Fruit fly (Drosophila melanogaster) whole organism, prepupa: ENCODE data around the gene Lcp65Af.

ENCODE experiments used
- CG10631 ChIP-seq: fragments of 200-800 bp; sonication (Bioruptor generic); optimal IDR thresholded peaks from 2 replicates; lab custom pipeline; 2016; ENCODE audit warnings: missing biosample characterization, missing genetic modification characterization
- CG10669 ChIP-seq: fragments of 200-800 bp; sonication (Bioruptor generic); optimal IDR thresholded peaks from 3 replicates; lab custom pipeline; 2018; ENCODE audit warnings: missing biosample characterization, mild to moderate bottlenecking, missing genetic modification characterization, moderate library complexity
- CG11294 ChIP-seq: fragments of 200-800 bp; sonication (Bioruptor generic); IDR thresholded peaks from 2 replicates; pipeline ENCODE4 v1.3.6; 2022; ENCODE audit warnings: missing biosample characterization, missing genetic modification characterization
- CG11762 ChIP-seq: fragments of 200-800 bp; sonication (Bioruptor generic); optimal IDR thresholded peaks from 3 replicates; lab custom pipeline; 2016; ENCODE audit warnings: missing biosample characterization, missing genetic modification characterization; ENCODE audit not compliant: insufficient read depth
- CG11902 ChIP-seq: fragments of 200-800 bp; sonication (Bioruptor generic); optimal IDR thresholded peaks from 3 replicates; lab custom pipeline; 2016; ENCODE audit warnings: missing biosample characterization, missing genetic modification characterization
- CG15336 ChIP-seq: fragments of 200-800 bp; sonication (Bioruptor generic); IDR thresholded peaks from 2 replicates; pipeline ENCODE4 v1.3.6; 2022; ENCODE audit warnings: missing biosample characterization, missing genetic modification characterization
- CG1621 ChIP-seq: fragments of 200-800 bp; sonication (Bioruptor generic); optimal IDR thresholded peaks from 3 replicates; lab custom pipeline; 2018; ENCODE audit warnings: missing biosample characterization, mild to moderate bottlenecking, missing genetic modification characterization
- CG16779 ChIP-seq: fragments of 200-800 bp; sonication (Bioruptor generic); optimal IDR thresholded peaks from 3 replicates; lab custom pipeline; 2017; ENCODE audit warnings: missing biosample characterization, mild to moderate bottlenecking, missing genetic modification characterization
- CG3032 ChIP-seq: fragments of 200-800 bp; optimal IDR thresholded peaks from 2 replicates; lab custom pipeline; 2019; ENCODE audit warnings: missing biosample characterization, mild to moderate bottlenecking, missing genetic modification characterization, moderate library complexity
- CG31627 ChIP-seq: fragments of 200-800 bp; sonication (Bioruptor generic); optimal IDR thresholded peaks from 3 replicates; lab custom pipeline; 2016; ENCODE audit warnings: missing biosample characterization, missing genetic modification characterization
- CG32006 ChIP-seq: fragments of 200-800 bp; sonication (Bioruptor generic); optimal IDR thresholded peaks from 3 replicates; lab custom pipeline; 2017; ENCODE audit warnings: missing biosample characterization, mild to moderate bottlenecking, missing genetic modification characterization
- CG3919 ChIP-seq: fragments of 200-800 bp; sonication (Bioruptor generic); optimal IDR thresholded peaks from 3 replicates; lab custom pipeline; 2016; ENCODE audit warnings: missing biosample characterization, missing genetic modification characterization
- CG4318 ChIP-seq: fragments of 200-800 bp; sonication (Bioruptor generic); optimal IDR thresholded peaks from 3 replicates; lab custom pipeline; 2017; ENCODE audit warnings: missing biosample characterization, mild to moderate bottlenecking, missing genetic modification characterization
- CG6163 ChIP-seq: fragments of 200-800 bp; sonication (Bioruptor generic); IDR thresholded peaks from 3 replicates; pipeline ENCODE4 v1.3.6; 2022; ENCODE audit warnings: missing biosample characterization, missing genetic modification characterization
- CG7368 ChIP-seq: fragments of 200-800 bp; sonication (Bioruptor generic); optimal IDR thresholded peaks from 3 replicates; lab custom pipeline; 2016; ENCODE audit warnings: missing biosample characterization, missing genetic modification characterization
- CG8119 ChIP-seq: fragments of 200-800 bp; sonication (Bioruptor generic); IDR thresholded peaks from 3 replicates; pipeline ENCODE4 v1.3.6; 2022; ENCODE audit warnings: missing biosample characterization, missing genetic modification characterization
- CG8319 ChIP-seq: fragments of 200-800 bp; sonication (Bioruptor generic); optimal IDR thresholded peaks from 3 replicates; lab custom pipeline; 2016; ENCODE audit warnings: missing biosample characterization, missing genetic modification characterization
- CG8632 ChIP-seq: fragments of 200-800 bp; sonication (Bioruptor generic); optimal IDR thresholded peaks from 3 replicates; lab custom pipeline; 2016; ENCODE audit warnings: missing biosample characterization, missing genetic modification characterization
- CG9139 ChIP-seq: fragments of 200-800 bp; sonication (Bioruptor generic); optimal IDR thresholded peaks from 3 replicates; lab custom pipeline; 2017; ENCODE audit warnings: missing biosample characterization, mild to moderate bottlenecking, missing genetic modification characterization
- Eip75B ChIP-seq: fragments of 200-800 bp; sonication (Bioruptor generic); optimal IDR thresholded peaks from 3 replicates; lab custom pipeline; 2016; ENCODE audit warnings: missing biosample characterization, missing genetic modification characterization
- Eip78C ChIP-seq: fragments of 200-800 bp; sonication (Bioruptor generic); peaks from one replicate; lab custom pipeline; 2016; ENCODE audit warnings: missing biosample characterization, missing genetic modification characterization
- Ets21C ChIP-seq: fragments of 200-800 bp; sonication (Bioruptor generic); optimal IDR thresholded peaks from 3 replicates; lab custom pipeline; 2016; ENCODE audit warnings: missing biosample characterization, missing genetic modification characterization
- Ets96B ChIP-seq: fragments of 200-800 bp; optimal IDR thresholded peaks from 2 replicates; lab custom pipeline; 2019; ENCODE audit warnings: missing biosample characterization, mild to moderate bottlenecking, missing genetic modification characterization, moderate library complexity
- Gug ChIP-seq: fragments of 200-800 bp; sonication (Bioruptor generic); IDR thresholded peaks from 2 replicates; pipeline ENCODE4 v1.3.6; 2022; ENCODE audit warnings: missing biosample characterization, missing genetic modification characterization
- Hr38 ChIP-seq: sonication (Bioruptor generic); optimal IDR thresholded peaks from 2 replicates; lab custom pipeline; 2016; ENCODE audit warnings: missing biosample characterization, missing genetic modification characterization
- Hr4 ChIP-seq: fragments of 200-800 bp; sonication (Bioruptor generic); optimal IDR thresholded peaks from 3 replicates; lab custom pipeline; 2016; ENCODE audit warnings: missing biosample characterization, missing genetic modification characterization
- Lpt ChIP-seq: fragments of 200-800 bp; sonication (Bioruptor generic); optimal IDR thresholded peaks from 3 replicates; lab custom pipeline; 2016; ENCODE audit warnings: missing biosample characterization, missing genetic modification characterization
- Met ChIP-seq: fragments of 200-800 bp; sonication (Bioruptor generic); optimal IDR thresholded peaks from 3 replicates; lab custom pipeline; 2016; ENCODE audit warnings: missing biosample characterization, missing genetic modification characterization
- OdsH ChIP-seq: fragments of 200-800 bp; sonication (Bioruptor generic); optimal IDR thresholded peaks from 3 replicates; lab custom pipeline; 2016; ENCODE audit warnings: missing biosample characterization, missing genetic modification characterization
- Smox ChIP-seq: fragments of 200-800 bp; sonication (Bioruptor generic); optimal IDR thresholded peaks from 3 replicates; lab custom pipeline; 2016; ENCODE audit warnings: missing biosample characterization, missing genetic modification characterization
- Sox102F ChIP-seq: fragments of 200-800 bp; sonication (Bioruptor generic); optimal IDR thresholded peaks from 2 replicates; lab custom pipeline; 2016; ENCODE audit warnings: missing biosample characterization, mild to moderate bottlenecking, missing genetic modification characterization
- Sox14 ChIP-seq: fragments of 200-800 bp; sonication (Bioruptor generic); optimal IDR thresholded peaks from 3 replicates; lab custom pipeline; 2016; ENCODE audit warnings: missing biosample characterization, missing genetic modification characterization
- achi ChIP-seq: fragments of 200-800 bp; sonication (Bioruptor generic); optimal IDR thresholded peaks from 3 replicates; lab custom pipeline; 2016; ENCODE audit warnings: missing biosample characterization, missing genetic modification characterization
- acj6 ChIP-seq: fragments of 200-800 bp; sonication (Bioruptor generic); optimal IDR thresholded peaks from 3 replicates; lab custom pipeline; 2016; ENCODE audit warnings: missing biosample characterization, missing genetic modification characterization
- cyc ChIP-seq: fragments of 200-800 bp; sonication (Bioruptor generic); optimal IDR thresholded peaks from 3 replicates; lab custom pipeline; 2016; ENCODE audit warnings: missing biosample characterization, missing genetic modification characterization
- dac ChIP-seq: fragments of 200-800 bp; sonication (Bioruptor generic); optimal IDR thresholded peaks from 2 replicates; lab custom pipeline; 2017; ENCODE audit warnings: missing biosample characterization, mild to moderate bottlenecking, missing genetic modification characterization
- dsx ChIP-seq: fragments of 200-800 bp; optimal IDR thresholded peaks from 3 replicates; lab custom pipeline; 2019; ENCODE audit warnings: missing biosample characterization, mild to moderate bottlenecking, missing genetic modification characterization, moderate library complexity; ENCODE audit not compliant: poor library complexity, severe bottlenecking
- eg ChIP-seq: fragments of 200-800 bp; sonication (Bioruptor generic); IDR thresholded peaks from 3 replicates; pipeline ENCODE4 v1.3.6; 2022; ENCODE audit warnings: missing biosample characterization, missing genetic modification characterization
- fd59A ChIP-seq: fragments of 200-800 bp; sonication (Bioruptor generic); optimal IDR thresholded peaks from 2 replicates; lab custom pipeline; 2017; ENCODE audit warnings: missing biosample characterization, mild to moderate bottlenecking, missing genetic modification characterization, missing genetic modification reagents
- fd85E ChIP-seq: fragments of 200-800 bp; sonication (Bioruptor generic); optimal IDR thresholded peaks from 3 replicates; lab custom pipeline; 2016; ENCODE audit warnings: missing biosample characterization, missing genetic modification characterization
- fkh ChIP-seq: fragments of 200-800 bp; sonication (Bioruptor generic); optimal IDR thresholded peaks from 3 replicates; lab custom pipeline; 2017; ENCODE audit warnings: missing biosample characterization, mild to moderate bottlenecking, missing genetic modification characterization, moderate library complexity
- net ChIP-seq: fragments of 200-800 bp; sonication (Bioruptor generic); optimal IDR thresholded peaks from 3 replicates; lab custom pipeline; 2016; ENCODE audit warnings: missing biosample characterization, missing genetic modification characterization
- pdm3 ChIP-seq: fragments of 200-800 bp; sonication (Bioruptor generic); optimal IDR thresholded peaks from 3 replicates; lab custom pipeline; 2016; ENCODE audit warnings: missing biosample characterization, missing genetic modification characterization
- salr ChIP-seq, 2 experiments: fragments of 200-800 bp; sonication (Bioruptor generic); optimal IDR thresholded peaks; 3 replicates each; lab custom pipeline; 2016 to 2018; ENCODE audit warnings: missing biosample characterization in 2 of 2, missing genetic modification characterization in 2 of 2, mild to moderate bottlenecking in 1 of 2
- spab ChIP-seq: fragments of 200-800 bp; sonication (Bioruptor generic); optimal IDR thresholded peaks from 2 replicates; lab custom pipeline; 2017; ENCODE audit warnings: missing biosample characterization, mild to moderate bottlenecking, missing genetic modification characterization, missing genetic modification reagents
- ss ChIP-seq, 2 experiments: fragments of 200-800 bp; sonication (Bioruptor generic); optimal IDR thresholded peaks; 2 replicates in 1 of 2; 3 replicates in 1 of 2; lab custom pipeline; 2017 to 2018; ENCODE audit warnings: mild to moderate bottlenecking in 2 of 2, missing biosample characterization in 2 of 2, missing genetic modification characterization in 2 of 2, moderate library complexity in 1 of 2
- svp ChIP-seq: fragments of 200-800 bp; sonication (Bioruptor generic); peaks from one replicate; lab custom pipeline; 2016; ENCODE audit warnings: missing biosample characterization, missing genetic modification characterization
- topi ChIP-seq: fragments of 200-800 bp; sonication (Bioruptor generic); optimal IDR thresholded peaks from 3 replicates; lab custom pipeline; 2016; ENCODE audit warnings: missing biosample characterization, missing genetic modification characterization
- vri ChIP-seq: fragments of 200-800 bp; sonication (Bioruptor generic); optimal IDR thresholded peaks from 3 replicates; lab custom pipeline; 2016; ENCODE audit warnings: missing biosample characterization, mild to moderate bottlenecking, missing genetic modification characterization

Lcp65Af gene

dm6 chr3L:6094697-6095096, 41.9 kb downstream of the Lcp65Af start, which contains the start of the genes CG10467 and loj (continued):
- peak; percentile 92 for TF ChIP-seq CG4318
- TF ChIP-seq CG10669 (GFP tag; lab: Kevin White, UChicago) = peak; percentile 89
- peak; percentile 90 for TF ChIP-seq Hr4 (GFP tag; lab: Kevin White, UChicago)
- peak; percentile 94 for TF ChIP-seq Eip78C (GFP tag; lab: Kevin White, UChicago)
- peak; percentile 91 for TF ChIP-seq CG3919 (GFP tag; lab: Kevin White, UChicago)
- TF ChIP-seq net (GFP tag; lab: Kevin White, UChicago) = peak; percentile 87
- peak; percentile 80 for TF ChIP-seq topi (GFP tag; lab: Kevin White, UChicago)
- peak; percentile 85 for TF ChIP-seq Smox (GFP tag; lab: Kevin White, UChicago)
- TF ChIP-seq dac (GFP tag; lab: Kevin White, UChicago) = peak; percentile 78
- peak; percentile 40 for TF ChIP-seq Hr38 (GFP tag; lab: Kevin White, UChicago)
- peak; percentile 82 for TF ChIP-seq Sox102F (GFP tag; lab: Kevin White, UChicago)
- TF ChIP-seq ss (GFP tag; optimal IDR thresholded peaks at IDR 0.05; lab: Kevin White, UChicago) = peak in 1 of 2 experiments; percentile 53
- TF ChIP-seq spab (GFP tag; lab: Kevin White, UChicago) = peak; percentile 68
- peak; percentile 92 for TF ChIP-seq CG3032 (tag; lab: Kevin White, UChicago)
- TF ChIP-seq achi = peak; percentile 91
- TF ChIP-seq CG31627 = peak; percentile 92
- TF ChIP-seq CG11762 (GFP tag; lab: Kevin White, UChicago) = peak; percentile 80
- peak; percentile 87 for TF ChIP-seq Met (GFP tag; lab: Kevin White, UChicago)
- peak; percentile 40 for TF ChIP-seq fd85E (GFP tag; lab: Kevin White, UChicago)
- TF ChIP-seq cyc (GFP tag; lab: Kevin White, UChicago) = peak; percentile 93
- peak; percentile 87 for TF ChIP-seq CG8632 (GFP tag; lab: Kevin White, UChicago)
- peak; percentile 74 to 83 for TF ChIP-seq salr (GFP tag; optimal IDR thresholded peaks at IDR 0.05; lab: Kevin White, UChicago)
- peak; percentile 92 for TF ChIP-seq pdm3 (GFP tag; lab: Kevin White, UChicago)
- TF ChIP-seq acj6 (GFP tag; lab: Kevin White, UChicago) = peak; percentile 94
- TF ChIP-seq vri (GFP tag; lab: Kevin White, UChicago) = peak; percentile 68
- peak; percentile 88 for TF ChIP-seq svp (GFP tag; lab: Kevin White, UChicago)
- TF ChIP-seq CG11902 (GFP tag; lab: Kevin White, UChicago) = peak; percentile 95
- no peak; the same call in 1 of the 2 replicates for TF ChIP-seq CG15336
- peak; percentile 94 for TF ChIP-seq eg
- TF ChIP-seq CG32006 (GFP tag; lab: Kevin White, UChicago) = peak; percentile 92
- TF ChIP-seq Lpt (GFP tag; lab: Kevin White, UChicago) = peak; percentile 82
- peak; percentile 91 for TF ChIP-seq Gug (GFP tag; lab: Robert Waterston, UW)
- TF ChIP-seq fd59A = peak; percentile 80
- peak; percentile 65 for TF ChIP-seq Eip75B
- TF ChIP-seq Ets21C (GFP tag; lab: Kevin White, UChicago) = peak; percentile 85
- peak; percentile 85 for TF ChIP-seq CG8319 (GFP tag; lab: Kevin White, UChicago)
- TF ChIP-seq Sox14 (GFP tag; lab: Kevin White, UChicago) = peak; percentile 81
- peak; percentile 83 for TF ChIP-seq fkh
- no peak for TF ChIP-seq CG16779 (tag; lab: Kevin White, UChicago)
- TF ChIP-seq CG7368 (GFP tag; lab: Kevin White, UChicago) = peak; percentile 84
- peak; percentile 94 for TF ChIP-seq CG6163 (GFP tag; lab: Robert Waterston, UW)

- TF ChIP-seq achi (no peak), CG9139 (GFP tag; lab: Kevin White, UChicago) (no peak), fd59A (no peak), dsx (GFP tag; lab: Kevin White, UChicago) (no peak), spab (GFP tag; lab: Kevin White, UChicago) (no peak), CG11294 (no peak), CG8632 (GFP tag; lab: Kevin White, UChicago) (no peak), OdsH (no peak), CG1621 (tag; lab: Kevin White, UChicago) (no peak), cyc (GFP tag; lab: Kevin White, UChicago) (no peak), CG31627 (no peak), CG11762 (GFP tag; lab: Kevin White, UChicago) (no peak), topi (GFP tag; lab: Kevin White, UChicago) (no peak), Eip75B (no peak), CG8119 (no peak), Ets21C (GFP tag; lab: Kevin White, UChicago) (no peak), Ets96B (tag; lab: Kevin White, UChicago) (no peak), net (GFP tag; lab: Kevin White, UChicago) (no peak), Lpt (GFP tag; lab: Kevin White, UChicago) (no peak), CG10631 (GFP tag; lab: Kevin White, UChicago) (no peak)
These were observed 43.4 kb downstream of the Lcp65Af start, which contains the start of gene CG10469 for dm6 chr3L:6093213-6093612. TSS of gene CG10469 (minus strand) at chr3L:6093313.
